Worm (Caenorhabditis elegans) whole organism, L2 larva: Measurements from ENCODE around the gene egl-13.

ENCODE experiments used
- egl-27 ChIP-seq: sonication (generic microtip); optimal IDR thresholded peaks from 3 replicates; lab custom pipeline; 2017; ENCODE audit warnings: missing biosample characterization, missing genetic modification reagents, missing genetic modification characterization
- elt-1 ChIP-seq: fragments of 150-350 bp; optimal IDR thresholded peaks from 2 replicates; lab custom pipeline; 2014; ENCODE audit warnings: missing biosample characterization, missing genetic modification characterization
- fos-1 ChIP-seq: fragments of 150-350 bp; optimal IDR thresholded peaks from 2 replicates; lab custom pipeline; 2014; ENCODE audit warnings: missing biosample characterization, missing genetic modification characterization
- lsy-2 ChIP-seq, 2 experiments: fragments of 150-350 bp in 1 of 2; sonication (generic microtip) in 1 of 2; optimal IDR thresholded peaks; 2 replicates each; lab custom pipeline; 2014 to 2017; ENCODE audit warnings: missing biosample characterization in 2 of 2, missing genetic modification characterization in 2 of 2
- nhr-23 ChIP-seq: fragments of 150-350 bp; optimal IDR thresholded peaks from 2 replicates; lab custom pipeline; 2014; ENCODE audit warnings: missing biosample characterization, missing genetic modification reagents, missing genetic modification characterization
- nhr-6 ChIP-seq: fragments of 150-350 bp; optimal IDR thresholded peaks from 2 replicates; lab custom pipeline; 2014; ENCODE audit warnings: missing biosample characterization, missing genetic modification characterization

DNA sequence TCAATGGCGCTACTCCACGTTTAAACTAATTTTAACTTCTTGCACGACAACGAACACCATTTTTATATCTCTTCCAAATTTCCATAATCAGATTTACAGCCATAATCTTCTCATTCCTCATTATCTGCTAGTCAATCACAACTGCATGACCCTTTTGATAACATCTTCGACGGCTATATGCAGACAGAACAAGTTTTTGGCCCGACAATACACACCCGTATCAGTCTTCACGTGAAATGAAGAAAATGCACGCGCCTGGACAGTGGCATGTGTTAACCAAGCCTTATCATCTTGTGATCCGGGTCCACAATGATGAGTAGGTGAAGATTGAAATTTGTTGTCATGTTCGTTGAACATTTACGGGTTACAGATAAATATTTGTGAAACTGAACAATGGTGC lies 18.0 kb upstream of the egl-13 start:
- no peak for TF ChIP-seq fos-1 (tag; lab: Kevin White, UChicago)
- TF ChIP-seq egl-27, result no peak
- no peak for TF ChIP-seq nhr-23
- TF ChIP-seq lsy-2 (tag; optimal IDR thresholded peaks at IDR 0.05; lab: Kevin White, UChicago), result no peak
- no peak for TF ChIP-seq nhr-6 (tag; lab: Kevin White, UChicago)
- no peak for TF ChIP-seq elt-1 (tag; lab: Kevin White, UChicago)
